Fruit fly (Drosophila melanogaster): ENCODE results near the gene CG32365.

CG32365 gene

DNA sequence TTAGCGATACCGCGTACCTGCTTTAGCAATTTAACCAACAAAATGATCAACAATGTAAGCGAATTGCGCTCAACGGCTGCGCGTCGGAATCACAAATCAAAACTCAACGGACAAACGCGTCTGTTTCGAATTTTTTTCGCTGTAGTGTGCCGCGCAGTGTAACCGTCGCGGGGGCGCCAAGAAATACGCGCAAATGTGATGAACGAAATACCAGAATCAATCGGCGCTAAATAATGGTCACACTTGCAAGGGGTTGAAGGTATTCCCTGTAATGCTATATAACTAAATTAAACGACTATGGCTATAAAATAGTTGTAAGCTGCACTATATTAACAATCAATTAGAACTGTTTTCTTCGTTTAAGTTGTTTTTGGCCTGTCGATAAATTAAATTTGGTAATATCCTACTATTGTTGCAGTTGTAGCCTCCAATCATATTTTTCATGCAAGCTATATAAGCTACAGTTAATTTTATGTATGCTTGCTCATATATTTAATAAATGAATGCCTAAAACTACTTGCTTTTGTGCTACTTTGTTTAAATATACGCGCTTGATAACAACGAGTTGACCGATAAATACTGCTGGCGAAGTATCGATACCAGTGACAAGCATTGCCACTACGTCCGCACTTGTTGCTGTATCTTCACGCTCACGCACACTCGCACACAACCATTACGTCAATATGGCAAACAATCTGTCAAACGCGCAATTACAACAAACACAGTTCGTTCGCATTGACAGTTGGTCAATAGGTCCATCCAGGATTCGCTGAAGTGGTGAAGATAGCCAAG lies 43.1 kb downstream of the CG32365 start, which contains the start of the genes pbl and CG8281 (continued):
- TF ChIP-seq Hsf (GFP tag; optimal IDR thresholded peaks at IDR 0.05) (peak; percentile 56), pb (GFP tag; optimal IDR thresholded peaks at IDR 0.05) (no peak), CG10462 (GFP tag; optimal IDR thresholded peaks at IDR 0.05) (no peak), CkIIα-i1 (GFP tag; IDR thresholded peaks at IDR 0.05) (no peak), Dbx (GFP tag; IDR thresholded peaks at IDR 0.05) (0 out of 3 replicates have a peak, but pooled peaks have one; percentile 54), unpg (GFP tag; optimal IDR thresholded peaks at IDR 0.05) (peak; percentile 43), Max (GFP tag; optimal IDR thresholded peaks at IDR 0.05) (no peak), tx (GFP tag; optimal IDR thresholded peaks at IDR 0.05) (no peak), Ets65A (GFP tag) (peak; percentile 71), esg (GFP tag; conservative IDR thresholded peaks at IDR 0.05) (peak; percentile 46), gce (GFP tag; IDR thresholded peaks at IDR 0.05) (no peak), fd64A (GFP tag; optimal IDR thresholded peaks at IDR 0.05) (no peak), gsb-n (tag; optimal IDR thresholded peaks at IDR 0.05) (no peak), CG10147 (GFP tag; optimal IDR thresholded peaks at IDR 0.05) (peak; percentile 37), Abd-B (GFP tag; optimal IDR thresholded peaks at IDR 0.05) (peak; percentile 34), CG15696 (tag; optimal IDR thresholded peaks at IDR 0.05) (peak; percentile 40), CG12155 (GFP tag; optimal IDR thresholded peaks at IDR 0.05) (peak; percentile 71), B-H2 (GFP tag; optimal IDR thresholded peaks at IDR 0.05) (peak; percentile 21), CG17361 (GFP tag; IDR thresholded peaks at IDR 0.05) (peak; percentile 81), CG11695 (GFP tag; IDR thresholded peaks at IDR 0.05) (peak; percentile 70; the same call in 2 of the 3 replicates), insv (GFP tag; optimal IDR thresholded peaks at IDR 0.05) (no peak), Blimp-1 (GFP tag; optimal IDR thresholded peaks at IDR 0.05) (peak; percentile 38), Sry-β (GFP tag; optimal IDR thresholded peaks at IDR 0.05) (no peak), eve (GFP tag; optimal IDR thresholded peaks at IDR 0.05) (no peak), CG13775 (GFP tag; optimal IDR thresholded peaks at IDR 0.05) (peak; percentile 71), Adf1 (GFP tag; IDR thresholded peaks at IDR 0.05) (peak; percentile 24; the same call in 1 of the 2 replicates), CG4328 (GFP tag; optimal IDR thresholded peaks at IDR 0.05) (peak; percentile 44), pho (GFP tag; optimal IDR thresholded peaks at IDR 0.05) (peak; percentile 31), bsh (GFP tag; optimal IDR thresholded peaks at IDR 0.05) (peak in 1 of 2 experiments; percentile 31), tio (GFP tag; optimal IDR thresholded peaks at IDR 0.05) (no peak), br (optimal IDR thresholded peaks at IDR 0.05) (no peak), CG11085 (GFP tag; IDR thresholded peaks at IDR 0.05) (no peak), CG7839 (tag; optimal IDR thresholded peaks at IDR 0.05) (peak; percentile 62), CG13624 (GFP tag; optimal IDR thresholded peaks at IDR 0.05) (peak; percentile 38), hkb (optimal IDR thresholded peaks at IDR 0.05) (no peak), hkb (GFP tag; IDR thresholded peaks at IDR 0.05) (peak; percentile 62), CG31224 (GFP tag; IDR thresholded peaks at IDR 0.05) (no peak), CG17186 (GFP tag; optimal IDR thresholded peaks at IDR 0.05) (peak; percentile 63), CG14710 (tag; optimal IDR thresholded peaks at IDR 0.05) (peak; percentile 68), fru (optimal IDR thresholded peaks at IDR 0.05) (peak; percentile 58), CG11093 (GFP tag; IDR thresholded peaks at IDR 0.05) (no peak), dmrt11E (tag; optimal IDR thresholded peaks at IDR 0.05) (peak; percentile 44), lov (optimal IDR thresholded peaks at IDR 0.05) (peak; percentile 89), lov (GFP tag; IDR thresholded peaks at IDR 0.05) (0 out of 3 replicates have a peak, but pooled peaks have one; percentile 12), Sox102F (GFP tag; optimal IDR thresholded peaks at IDR 0.05) (peak; percentile 49), CG15073 (GFP tag; optimal IDR thresholded peaks at IDR 0.05) (no peak), bigmax (GFP tag; optimal IDR thresholded peaks at IDR 0.05) (no peak), org-1 (GFP tag; optimal IDR thresholded peaks at IDR 0.05) (no peak), Dad (GFP tag; optimal IDR thresholded peaks at IDR 0.05) (peak; percentile 0), CG18011 (GFP tag; optimal IDR thresholded peaks at IDR 0.05) (peak; percentile 33), CG4404 (GFP tag; IDR thresholded peaks at IDR 0.05) (no peak)

Measured in whole organism, embryonic.